Worm (Caenorhabditis elegans): ENCODE data around the gene F25G6.1.
A peak's percentile ranks its signal among the peaks of the same experiment; 100 is the strongest.

F25G6.1 gene

DNA sequence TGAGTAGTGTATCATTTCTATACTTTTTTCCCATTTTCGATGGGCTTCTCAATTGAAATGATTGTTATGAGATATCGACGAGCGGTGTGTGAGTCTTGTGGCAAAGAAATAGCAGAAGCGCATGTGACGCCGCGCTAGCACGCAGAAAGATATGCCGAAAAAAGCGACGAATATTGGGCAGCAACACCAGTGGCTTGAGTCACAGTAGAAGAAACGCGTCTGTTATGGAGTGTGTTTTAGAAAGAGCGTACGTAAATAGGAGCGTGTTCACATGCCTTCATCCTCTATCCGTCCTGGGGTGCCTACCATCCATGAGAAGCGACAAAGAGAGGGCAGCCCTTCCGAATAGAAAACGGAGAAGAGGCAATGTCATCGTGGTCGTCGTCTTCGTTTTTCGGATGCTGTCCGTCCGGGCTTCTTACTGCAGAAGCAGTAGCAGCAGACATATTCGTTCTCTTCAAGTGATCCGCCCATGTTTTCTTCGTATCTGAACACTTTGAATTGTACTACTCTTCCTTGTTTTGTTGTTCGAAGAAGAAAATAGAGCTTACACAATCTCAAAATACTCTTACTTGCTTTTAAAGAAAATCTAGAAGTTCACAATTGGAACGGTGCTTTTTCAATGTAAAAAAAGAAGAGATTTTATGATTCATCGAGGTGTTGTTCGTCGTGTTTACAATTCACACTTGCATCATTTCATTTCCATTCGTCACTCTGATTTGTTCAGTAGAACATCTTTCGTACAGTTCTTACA, 35.1 kb downstream of the F25G6.1 start:
- no peak for TF ChIP-seq tbx-11 (GFP tag; IDR thresholded peaks at IDR 0.05)
- TF ChIP-seq sea-1 (GFP tag; conservative IDR thresholded peaks at IDR 0.05) = no peak
- no peak for TF ChIP-seq scrt-1 (GFP tag; IDR thresholded peaks at IDR 0.05)
- no peak for TF ChIP-seq flt-1 (GFP tag; IDR thresholded peaks at IDR 0.05)
- no peak for TF ChIP-seq pes-1 (GFP tag; IDR thresholded peaks at IDR 0.05)
- no peak for TF ChIP-seq ceh-36 (tag; optimal IDR thresholded peaks at IDR 0.05)
- peak; percentile 18 for TF ChIP-seq aly-1 (tag; optimal IDR thresholded peaks at IDR 0.05)
- no peak for TF ChIP-seq ets-7 (tag; optimal IDR thresholded peaks at IDR 0.05)
- TF ChIP-seq ama-1 (optimal IDR thresholded peaks at IDR 0.05) = no peak
- TF ChIP-seq B0310.2 (tag; optimal IDR thresholded peaks at IDR 0.05) = peak; percentile 28

DNA sequence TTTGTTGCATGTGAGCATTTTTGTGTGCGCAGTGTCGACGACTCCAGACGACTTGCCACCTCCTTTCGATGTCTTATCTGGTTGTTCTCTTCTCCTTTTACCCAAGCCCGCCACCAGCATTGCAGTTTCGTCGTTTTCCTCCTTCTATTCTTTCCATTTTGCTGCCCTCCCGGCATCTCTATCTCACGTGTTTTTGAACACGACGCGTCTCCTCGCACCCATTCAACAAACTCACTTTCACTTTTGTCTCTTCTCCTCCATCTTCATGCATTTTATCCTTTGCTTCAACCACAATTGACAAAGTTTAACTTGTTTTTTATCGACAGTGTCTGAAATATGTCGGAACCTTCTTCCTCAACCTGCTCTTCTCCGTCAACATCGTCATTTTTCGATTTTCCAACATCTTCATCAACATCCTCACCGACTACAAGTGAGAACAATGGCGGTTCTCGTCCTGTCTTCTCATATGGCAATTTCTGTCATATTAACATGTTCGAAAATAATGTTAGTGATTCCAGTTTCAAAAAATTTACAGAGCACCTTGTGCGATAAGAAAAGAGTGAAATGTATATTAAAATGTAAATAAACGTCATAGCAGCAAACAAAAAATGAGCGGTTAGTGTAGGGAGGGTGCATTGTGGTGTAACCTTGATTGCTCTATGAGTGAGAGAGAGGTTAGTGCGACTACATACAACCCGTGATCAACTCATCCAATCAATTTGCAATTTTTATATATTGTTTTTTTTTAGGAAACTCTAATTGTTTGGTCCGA, 36.0 kb downstream of the F25G6.1 start, which contains the start of gene fip-4:
Gene fip-4 (minus strand): TSS at position 636 of the 772 bp plus-strand sequence.
- TF ChIP-seq aly-1 (tag; optimal IDR thresholded peaks at IDR 0.05) (no peak), tbx-37 (GFP tag; conservative IDR thresholded peaks at IDR 0.05) (no peak), flt-1 (GFP tag; IDR thresholded peaks at IDR 0.05) (no peak), ets-7 (tag; optimal IDR thresholded peaks at IDR 0.05) (no peak), hmg-4 (GFP tag; optimal IDR thresholded peaks at IDR 0.05) (no peak), ceh-36 (tag; optimal IDR thresholded peaks at IDR 0.05) (no peak)

- TF ChIP-seq flt-1 (GFP tag; IDR thresholded peaks at IDR 0.05) (no peak), hmg-4 (GFP tag; optimal IDR thresholded peaks at IDR 0.05) (no peak), sea-1 (GFP tag; conservative IDR thresholded peaks at IDR 0.05) (no peak)
These were observed 40.8 kb downstream of the F25G6.1 start for ce11 chrV:8615711-8616110.

- TF ChIP-seq tra-4 (tag; optimal IDR thresholded peaks at IDR 0.05) = no peak
These were observed 43.9 kb downstream of the F25G6.1 start, which contains the start of gene grd-5 for ce11 chrV:8618738-8619137. Gene grd-5 (plus strand): TSS chrV:8619032.

DNA sequence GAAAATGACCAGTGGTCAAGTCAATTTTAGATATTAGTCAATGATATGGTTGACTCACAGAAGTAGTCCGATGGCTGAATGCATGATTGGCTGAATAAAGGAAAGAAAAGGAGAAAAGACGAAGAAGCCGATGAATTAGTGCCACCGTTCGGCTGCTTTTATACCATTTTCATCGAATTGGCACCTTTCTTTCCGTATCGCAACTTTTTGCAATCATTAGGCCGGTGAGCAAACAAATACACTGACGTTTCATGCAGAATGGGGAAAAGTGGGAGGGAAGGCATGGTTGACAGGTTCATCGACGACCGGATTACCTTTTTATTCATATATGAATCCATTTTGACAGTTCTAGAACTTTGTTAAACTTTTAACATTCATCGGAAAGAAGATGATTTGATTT, 46.4 kb downstream of the F25G6.1 start, which contains the start of gene idpc-2:
Gene idpc-2 (minus strand): TSS at position 101 of the 400 bp plus-strand sequence.
- TF ChIP-seq hnd-1 (tag; optimal IDR thresholded peaks at IDR 0.05) (no peak), tbx-11 (GFP tag; IDR thresholded peaks at IDR 0.05) (no peak), ets-7 (tag; optimal IDR thresholded peaks at IDR 0.05) (no peak), hmg-4 (GFP tag; optimal IDR thresholded peaks at IDR 0.05) (no peak), F13C5.2 (tag; optimal IDR thresholded peaks at IDR 0.05) (no peak), tbx-37 (GFP tag; conservative IDR thresholded peaks at IDR 0.05) (no peak), scrt-1 (GFP tag; IDR thresholded peaks at IDR 0.05) (no peak), sea-1 (GFP tag; conservative IDR thresholded peaks at IDR 0.05) (no peak), aly-1 (tag; optimal IDR thresholded peaks at IDR 0.05) (no peak), pes-1 (GFP tag; IDR thresholded peaks at IDR 0.05) (no peak), ceh-13 (GFP tag; optimal IDR thresholded peaks at IDR 0.05) (no peak), ceh-36 (tag; optimal IDR thresholded peaks at IDR 0.05) (no peak), hmbx-1 (tag; optimal IDR thresholded peaks at IDR 0.05) (no peak), flt-1 (GFP tag; IDR thresholded peaks at IDR 0.05) (no peak), B0310.2 (tag; optimal IDR thresholded peaks at IDR 0.05) (no peak), ama-1 (optimal IDR thresholded peaks at IDR 0.05) (no peak), tra-4 (tag; optimal IDR thresholded peaks at IDR 0.05) (no peak)

- TF ChIP-seq ama-1 (optimal IDR thresholded peaks at IDR 0.05) = no peak
- TF ChIP-seq F13C5.2 (tag; optimal IDR thresholded peaks at IDR 0.05) = no peak
- TF ChIP-seq flt-1 (GFP tag; IDR thresholded peaks at IDR 0.05) = no peak
These were observed 47.5 kb downstream of the F25G6.1 start, which contains the start of gene F41E6.1 for ce11 chrV:8622314-8622713. Gene F41E6.1 (plus strand): TSS chrV:8622614.

ce11 chrV:8623754-8624153, 48.9 kb downstream of the F25G6.1 start, which contains the start of gene F41E6.17:
Gene F41E6.17 (plus strand): TSS chrV:8624101.
- TF ChIP-seq pes-1 (GFP tag; IDR thresholded peaks at IDR 0.05) (no peak), ceh-36 (tag; optimal IDR thresholded peaks at IDR 0.05) (no peak), aly-1 (tag; optimal IDR thresholded peaks at IDR 0.05) (no peak), tbx-11 (GFP tag; IDR thresholded peaks at IDR 0.05) (no peak), tbx-37 (GFP tag; conservative IDR thresholded peaks at IDR 0.05) (no peak), scrt-1 (GFP tag; IDR thresholded peaks at IDR 0.05) (no peak), ama-1 (optimal IDR thresholded peaks at IDR 0.05) (no peak), ceh-13 (GFP tag; optimal IDR thresholded peaks at IDR 0.05) (no peak), hnd-1 (tag; optimal IDR thresholded peaks at IDR 0.05) (no peak), ets-7 (tag; optimal IDR thresholded peaks at IDR 0.05) (no peak), flt-1 (GFP tag; IDR thresholded peaks at IDR 0.05) (no peak), tra-4 (tag; optimal IDR thresholded peaks at IDR 0.05) (no peak), hmbx-1 (tag; optimal IDR thresholded peaks at IDR 0.05) (no peak), B0310.2 (tag; optimal IDR thresholded peaks at IDR 0.05) (no peak), F13C5.2 (tag; optimal IDR thresholded peaks at IDR 0.05) (no peak), sea-1 (GFP tag; conservative IDR thresholded peaks at IDR 0.05) (no peak), hmg-4 (GFP tag; optimal IDR thresholded peaks at IDR 0.05) (no peak)

DNA sequence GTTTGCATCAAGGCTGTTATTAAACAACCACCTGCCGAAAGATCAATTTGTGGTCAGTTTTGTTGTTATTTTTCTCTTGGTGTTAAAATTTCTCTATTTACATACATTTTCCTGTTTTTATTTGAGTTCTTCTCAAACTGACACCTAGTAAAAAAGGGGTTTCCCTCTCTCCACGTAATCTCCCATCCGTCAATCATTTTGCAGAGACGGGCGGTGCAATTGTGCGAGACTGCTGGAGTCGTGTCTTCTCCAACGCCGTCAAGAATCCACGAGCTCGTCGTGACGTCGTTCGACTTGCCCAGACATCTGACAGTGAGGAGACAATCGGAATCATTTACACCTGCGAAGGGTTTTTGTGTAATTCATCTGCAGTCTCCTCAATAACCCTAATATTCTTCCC, 51.5 kb downstream of the F25G6.1 start:
- no peak for TF ChIP-seq ama-1 (optimal IDR thresholded peaks at IDR 0.05)
- TF ChIP-seq sea-1 (GFP tag; conservative IDR thresholded peaks at IDR 0.05) = no peak
